Fruit fly (Drosophila melanogaster) whole organism, pupa: ENCODE measurements around the gene LSm-4.
A peak's percentile ranks its signal among the peaks of the same experiment; 100 is the strongest.

Source experiments
- CG10348 ChIP-seq: fragments of 200-800 bp; sonication (Bioruptor generic); IDR thresholded peaks from 2 replicates; pipeline ENCODE4 v1.3.6; 2022; ENCODE audit warnings: missing biosample characterization, missing genetic modification characterization
- CG12605 ChIP-seq: fragments of 200-800 bp; sonication (Bioruptor generic); IDR thresholded peaks from 2 replicates; pipeline ENCODE4 v1.3.6; 2022; ENCODE audit warnings: missing biosample characterization, missing genetic modification characterization
- CG13204 ChIP-seq: fragments of 200-800 bp; sonication (Bioruptor generic); optimal IDR thresholded peaks from 2 replicates; lab custom pipeline; 2018; ENCODE audit warnings: missing biosample characterization, mild to moderate bottlenecking, missing genetic modification characterization, moderate library complexity
- CG14655 ChIP-seq: fragments of 200-800 bp; sonication (Bioruptor generic); optimal IDR thresholded peaks from 3 replicates; lab custom pipeline; 2017; ENCODE audit warnings: mild to moderate bottlenecking, missing biosample characterization, missing genetic modification reagents, missing genetic modification characterization
- CG15710 ChIP-seq: fragments of 200-800 bp; sonication (Bioruptor generic); optimal IDR thresholded peaks from 2 replicates; lab custom pipeline; 2018; ENCODE audit warnings: missing biosample characterization, mild to moderate bottlenecking, missing genetic modification characterization, moderate library complexity
- CG17806 ChIP-seq: fragments of 200-800 bp; sonication (Bioruptor generic); optimal IDR thresholded peaks from 2 replicates; lab custom pipeline; 2018; ENCODE audit warnings: missing biosample characterization, mild to moderate bottlenecking, missing genetic modification characterization, moderate library complexity
- CG32121 ChIP-seq: fragments of 200-800 bp; sonication (Bioruptor generic); IDR thresholded peaks from 2 replicates; pipeline ENCODE4 v1.3.6; 2022; ENCODE audit warnings: missing biosample characterization, missing genetic modification characterization
- CG34367 ChIP-seq: fragments of 200-800 bp; sonication (Bioruptor generic); optimal IDR thresholded peaks from 2 replicates; lab custom pipeline; 2018; ENCODE audit warnings: missing biosample characterization, mild to moderate bottlenecking, missing genetic modification characterization
- CG4496 ChIP-seq: fragments of 200-800 bp; sonication (Bioruptor generic); IDR thresholded peaks from 3 replicates; pipeline ENCODE4 v1.3.6; 2022; ENCODE audit warnings: missing biosample characterization, missing genetic modification characterization
- CG8159 ChIP-seq: fragments of 200-800 bp; sonication (Bioruptor generic); optimal IDR thresholded peaks from 3 replicates; lab custom pipeline; 2018; ENCODE audit warnings: missing biosample characterization, mild to moderate bottlenecking, missing genetic modification characterization, moderate library complexity
- CG8301 ChIP-seq: fragments of 200-800 bp; sonication (Bioruptor generic); optimal IDR thresholded peaks from 2 replicates; lab custom pipeline; 2018; ENCODE audit warnings: missing biosample characterization, mild to moderate bottlenecking, missing genetic modification characterization
- CG9948 ChIP-seq: fragments of 200-800 bp; sonication (Bioruptor generic); optimal IDR thresholded peaks from 2 replicates; lab custom pipeline; 2018; ENCODE audit warnings: missing biosample characterization, mild to moderate bottlenecking, missing genetic modification characterization, moderate library complexity
- D1 ChIP-seq: fragments of 200-800 bp; sonication (Bioruptor generic); optimal IDR thresholded peaks from 2 replicates; lab custom pipeline; 2018; ENCODE audit warnings: missing biosample characterization, mild to moderate bottlenecking, missing genetic modification characterization, moderate library complexity
- EcR ChIP-seq: fragments of 200-800 bp; sonication (Bioruptor generic); optimal IDR thresholded peaks from 3 replicates; lab custom pipeline; 2019; ENCODE audit warnings: missing biosample characterization, missing genetic modification characterization, mild to moderate bottlenecking, moderate library complexity, missing genetic modification reagents
- Ets98B ChIP-seq: fragments of 200-800 bp; sonication (Bioruptor generic); IDR thresholded peaks from 2 replicates; pipeline ENCODE4 v1.3.6; 2022; ENCODE audit warnings: missing biosample characterization, missing genetic modification characterization
- Pif1A ChIP-seq: fragments of 200-800 bp; sonication (Bioruptor generic); optimal IDR thresholded peaks from 3 replicates; lab custom pipeline; 2016; ENCODE audit warnings: missing biosample characterization, missing genetic modification characterization
- Pif1B ChIP-seq: fragments of 200-800 bp; sonication (Bioruptor generic); optimal IDR thresholded peaks from 3 replicates; lab custom pipeline; 2016; ENCODE audit warnings: missing biosample characterization, missing genetic modification characterization
- Snoo ChIP-seq: fragments of 200-800 bp; sonication (Bioruptor generic); optimal IDR thresholded peaks from 3 replicates; lab custom pipeline; 2017; ENCODE audit warnings: missing biosample characterization, mild to moderate bottlenecking, missing genetic modification characterization, inconsistent platforms
- fd96Ca ChIP-seq: fragments of 200-800 bp; sonication (Bioruptor generic); IDR thresholded peaks from 3 replicates; pipeline ENCODE4 v1.3.6; 2022; ENCODE audit warnings: missing biosample characterization, missing genetic modification characterization
- gl ChIP-seq: fragments of 200-800 bp; sonication (Bioruptor generic); optimal IDR thresholded peaks from 2 replicates; lab custom pipeline; 2018; ENCODE audit warnings: missing biosample characterization, mild to moderate bottlenecking, missing genetic modification characterization
- rn ChIP-seq: fragments of 200-800 bp; sonication (Bioruptor generic); IDR thresholded peaks from 2 replicates; pipeline ENCODE4 v1.3.6; 2022; ENCODE audit warnings: missing biosample characterization, missing genetic modification characterization

Gene LSm-4

dm6 chr2L:10396488-10396824 lies 8.5 kb downstream of the LSm-4 start, which contains the start of gene Cnot4:
Cnot4 (plus strand) TSS chr2L:10396716.
- TF ChIP-seq CG8159 (tag; lab: Kevin White, UChicago) = no peak
- TF ChIP-seq CG4496 (GFP tag; lab: Robert Waterston, UW) = no peak
- TF ChIP-seq CG8301 (tag; lab: Kevin White, UChicago) = no peak

DNA sequence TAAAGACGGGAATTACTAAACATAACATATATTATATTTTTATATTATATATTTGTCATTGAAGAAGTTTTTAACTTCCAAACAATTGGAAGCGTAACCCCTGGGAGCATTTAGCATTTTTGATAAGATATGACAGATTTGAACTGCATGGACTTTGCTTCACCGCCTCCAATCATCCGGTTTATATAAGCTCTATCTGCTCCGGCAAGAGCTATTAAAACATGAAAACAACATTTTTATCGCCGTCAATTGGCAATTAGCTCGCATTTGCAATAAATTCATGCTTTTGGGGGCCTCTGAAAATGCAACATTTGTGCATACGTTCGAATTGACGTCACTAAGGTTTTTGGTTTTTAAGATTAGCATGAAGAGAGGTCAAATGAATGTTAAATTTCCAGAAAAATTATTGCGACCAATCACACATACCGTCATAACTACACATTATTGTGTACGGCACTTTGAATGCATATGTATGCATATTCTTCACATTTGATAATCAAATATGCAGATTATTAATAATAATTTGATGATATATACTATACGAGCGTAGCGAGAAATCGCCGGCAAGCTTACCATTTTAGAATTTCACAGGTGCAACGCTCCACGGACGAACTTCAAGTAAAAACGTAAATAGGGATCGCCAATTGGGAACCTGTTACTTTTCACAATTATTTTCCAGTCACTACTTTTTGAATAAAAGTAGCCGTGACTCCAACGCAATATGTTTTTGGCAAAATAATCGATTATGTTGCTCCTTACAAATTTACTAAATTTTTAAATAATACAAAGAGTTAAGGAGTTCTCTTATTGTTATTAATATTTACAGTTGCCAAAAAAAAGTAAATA lies 9.1 kb downstream of the LSm-4 start, which contains the start of gene Mdh1:
Mdh1 (minus strand) TSS at position 691 of the 846 bp plus-strand sequence.
- TF ChIP-seq fd96Ca (no peak), EcR (GFP tag; lab: Kevin White, UChicago) (peak; percentile 20)

- TF ChIP-seq Ets98B (GFP tag; lab: Robert Waterston, UW) = no peak
- TF ChIP-seq CG4496 (GFP tag; lab: Robert Waterston, UW) = no peak
- no peak for TF ChIP-seq EcR (GFP tag; lab: Kevin White, UChicago)
Observed at dm6 chr2L:10395035-10395434, 10.0 kb downstream of the LSm-4 start.

- TF ChIP-seq Pif1A (no peak), CG10348 (no peak), gl (tag; lab: Kevin White, UChicago) (no peak), EcR (GFP tag; lab: Kevin White, UChicago) (no peak), CG8159 (tag; lab: Kevin White, UChicago) (no peak), CG4496 (GFP tag; lab: Robert Waterston, UW) (no peak)
Observed at dm6 chr2L:10393467-10393866, 11.5 kb downstream of the LSm-4 start.

- TF ChIP-seq CG10348 (no peak), CG15710 (peak; percentile 39), D1 (tag; lab: Kevin White, UChicago) (peak; percentile 72), CG17806 (tag; lab: Kevin White, UChicago) (peak; percentile 31), Snoo (peak; percentile 41), EcR (GFP tag; lab: Kevin White, UChicago) (no peak), CG8159 (tag; lab: Kevin White, UChicago) (peak; percentile 31), CG14655 (GFP tag; lab: Kevin White, UChicago) (no peak), CG13204 (GFP tag; lab: Kevin White, UChicago) (no peak), CG34367 (tag; lab: Kevin White, UChicago) (peak; percentile 17), rn (GFP tag; lab: Robert Waterston, UW) (no peak), CG4496 (GFP tag; lab: Robert Waterston, UW) (peak; percentile 65; the same call in 2 of the 3 replicates), CG32121 (GFP tag; lab: Robert Waterston, UW) (peak; percentile 61; the same call in 1 of the 2 replicates), gl (tag; lab: Kevin White, UChicago) (no peak), CG12605 (GFP tag; lab: Robert Waterston, UW) (peak; percentile 28), fd96Ca (no peak), CG8301 (tag; lab: Kevin White, UChicago) (peak; percentile 16), Ets98B (GFP tag; lab: Robert Waterston, UW) (peak; percentile 67), CG9948 (peak; percentile 32), Pif1A (peak; percentile 45), Pif1B (GFP tag; lab: Kevin White, UChicago) (no peak)
Observed at dm6 chr2L:10387869-10388726, 16.9 kb downstream of the LSm-4 start, which contains the start of gene da. da (plus strand) TSS chr2L:10388105.

dm6 chr2L:10386824-10387223 lies 18.2 kb downstream of the LSm-4 start:
- no peak for TF ChIP-seq CG8159 (tag; lab: Kevin White, UChicago)
- no peak for TF ChIP-seq CG15710
- TF ChIP-seq CG14655 (GFP tag; lab: Kevin White, UChicago) = no peak
- TF ChIP-seq CG9948 = no peak
- TF ChIP-seq fd96Ca = no peak

dm6 chr2L:10386208-10386805 lies 18.7 kb downstream of the LSm-4 start, which contains the start of the genes Cdk1 and mRpS7:
Cdk1 (minus strand) TSS chr2L:10386262.
mRpS7 (plus strand) TSS chr2L:10386662.
- TF ChIP-seq CG14655 (GFP tag; lab: Kevin White, UChicago) (no peak), CG32121 (GFP tag; lab: Robert Waterston, UW) (peak; percentile 45; the same call in 1 of the 2 replicates), EcR (GFP tag; lab: Kevin White, UChicago) (no peak), rn (GFP tag; lab: Robert Waterston, UW) (no peak), fd96Ca (no peak), CG17806 (tag; lab: Kevin White, UChicago) (peak; percentile 66), CG10348 (no peak), CG12605 (GFP tag; lab: Robert Waterston, UW) (no peak; the same call in 1 of the 2 replicates), CG4496 (GFP tag; lab: Robert Waterston, UW) (peak; percentile 70; the same call in 2 of the 3 replicates), D1 (tag; lab: Kevin White, UChicago) (no peak), CG9948 (peak; percentile 71), Pif1A (peak; percentile 39), CG8159 (tag; lab: Kevin White, UChicago) (peak; percentile 73), CG8301 (tag; lab: Kevin White, UChicago) (peak; percentile 55), CG13204 (GFP tag; lab: Kevin White, UChicago) (no peak), Ets98B (GFP tag; lab: Robert Waterston, UW) (peak; percentile 46), Snoo (peak; percentile 62), CG34367 (tag; lab: Kevin White, UChicago) (peak; percentile 43), CG15710 (peak; percentile 61), Pif1B (GFP tag; lab: Kevin White, UChicago) (no peak), gl (tag; lab: Kevin White, UChicago) (no peak)
